Worm (Caenorhabditis elegans): ENCODE data around the gene K04B12.2.

Gene K04B12.2

DNA sequence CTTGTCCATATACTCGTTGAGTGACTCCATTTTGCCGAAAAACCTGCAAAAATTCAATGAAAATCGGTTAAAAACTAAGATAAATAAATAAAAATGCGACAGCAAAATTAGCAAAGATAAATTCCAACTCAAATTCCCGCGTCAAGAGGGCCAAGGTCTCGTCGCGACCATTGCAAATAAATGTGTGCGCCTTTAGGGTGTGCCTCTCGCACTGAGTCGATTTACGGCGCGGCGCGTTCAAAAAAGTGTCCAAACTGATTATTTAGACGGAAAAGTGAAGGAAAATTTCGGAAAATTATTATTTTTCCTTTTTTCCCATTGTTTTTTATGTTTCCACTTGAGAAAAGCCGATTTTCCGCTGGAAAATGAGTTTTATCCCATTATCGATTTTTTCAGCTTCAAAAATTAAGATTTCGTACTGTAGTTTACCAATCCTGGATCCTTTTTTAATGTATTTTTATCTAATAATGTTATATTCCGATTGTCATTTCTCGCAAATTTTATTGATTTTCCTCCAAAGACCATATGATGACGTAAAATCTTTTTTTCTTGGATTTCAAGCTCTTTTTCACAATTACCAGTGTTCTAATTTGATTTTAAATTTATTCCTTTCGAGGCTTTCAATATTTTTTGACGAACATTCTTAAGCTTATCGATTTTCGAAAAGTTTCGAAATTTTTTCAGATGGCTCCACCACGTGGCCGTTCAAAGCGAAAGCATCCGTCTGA is 47.6 kb downstream of the K04B12.2 start, which contains the start of the genes kbp-3 and nurf-1:
Gene kbp-3 (minus strand): TSS at position 43 of the 728 bp plus-strand sequence.
Gene nurf-1 (plus strand): TSS at position 678 of the 728 bp plus-strand sequence.
- peak; percentile 37 for TF ChIP-seq hlh-1 (tag; optimal IDR thresholded peaks at IDR 0.05)
- peak; percentile 21 for TF ChIP-seq sptf-1 (tag; optimal IDR thresholded peaks at IDR 0.05)
- TF ChIP-seq lin-32 (GFP tag; optimal IDR thresholded peaks at IDR 0.05), result no peak
- no peak for TF ChIP-seq bed-3 (GFP tag; optimal IDR thresholded peaks at IDR 0.05)
- TF ChIP-seq nhr-237 (tag; optimal IDR thresholded peaks at IDR 0.05), result peak; percentile 22
- no peak for TF ChIP-seq blmp-1 (tag; optimal IDR thresholded peaks at IDR 0.05)
- TF ChIP-seq unc-39 (tag; optimal IDR thresholded peaks at IDR 0.05), result no peak
- TF ChIP-seq unc-120 (tag; optimal IDR thresholded peaks at IDR 0.05; ENCODE audit: poor library complexity, severe bottlenecking), result peak; percentile 56
- TF ChIP-seq lsy-2 (tag; optimal IDR thresholded peaks at IDR 0.05), result peak; percentile 62
- peak; percentile 15 for TF ChIP-seq ceh-39 (tag; optimal IDR thresholded peaks at IDR 0.05)
- peak; percentile 32 for TF ChIP-seq pha-4 (tag; optimal IDR thresholded peaks at IDR 0.05)
- TF ChIP-seq drap-1 (GFP tag; optimal IDR thresholded peaks at IDR 0.05), result no peak
- TF ChIP-seq cnd-1 (tag; optimal IDR thresholded peaks at IDR 0.05), result peak; percentile 1
- TF ChIP-seq nhr-2 (tag; optimal IDR thresholded peaks at IDR 0.05), result no peak
- no peak for TF ChIP-seq ham-2 (GFP tag; optimal IDR thresholded peaks at IDR 0.05)
- peak; percentile 49 for TF ChIP-seq lin-13 (tag; optimal IDR thresholded peaks at IDR 0.05)
- TF ChIP-seq mls-2 (tag; optimal IDR thresholded peaks at IDR 0.05), result no peak
- TF ChIP-seq mep-1 (tag; optimal IDR thresholded peaks at IDR 0.05), result peak; percentile 79
- TF ChIP-seq elt-3 (tag; optimal IDR thresholded peaks at IDR 0.05), result no peak
- TF ChIP-seq tbx-8 (GFP tag; optimal IDR thresholded peaks at IDR 0.05), result no peak
- no peak for TF ChIP-seq elt-1 (tag; optimal IDR thresholded peaks at IDR 0.05; ENCODE audit: borderline replicate concordance, insufficient read depth)
- TF ChIP-seq unc-62 (GFP tag; optimal IDR thresholded peaks at IDR 0.05), result peak; percentile 18
- peak; percentile 57 for TF ChIP-seq ces-1 (GFP tag; optimal IDR thresholded peaks at IDR 0.05)
- TF ChIP-seq ztf-11 (tag; optimal IDR thresholded peaks at IDR 0.05), result no peak
- TF ChIP-seq flh-1 (GFP tag; optimal IDR thresholded peaks at IDR 0.05), result no peak

DNA sequence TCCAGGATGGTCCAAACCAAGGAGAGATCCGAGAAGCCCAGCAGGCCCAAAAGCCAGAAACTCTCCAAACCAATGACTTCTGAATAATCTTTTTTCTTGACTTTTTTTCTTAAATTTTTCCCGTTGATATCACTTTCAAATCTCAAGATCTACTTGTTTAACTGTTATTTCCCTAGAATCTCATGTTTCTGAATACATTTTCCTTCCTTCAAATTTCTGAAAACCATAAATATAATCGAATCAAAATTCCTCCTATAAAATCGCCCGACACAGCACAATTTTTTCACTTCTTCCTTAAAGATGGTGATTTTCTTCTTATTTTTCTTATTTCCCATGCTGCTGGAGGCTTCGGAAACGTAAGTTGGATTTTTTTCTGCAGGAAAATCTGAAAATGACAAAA is 49.6 kb downstream of the K04B12.2 start, which contains the start of gene F26H11.8:
Gene F26H11.8 (plus strand): TSS at position 301 of the 400 bp plus-strand sequence.
- no peak for TF ChIP-seq mep-1 (tag; optimal IDR thresholded peaks at IDR 0.05)
- no peak for TF ChIP-seq drap-1 (GFP tag; optimal IDR thresholded peaks at IDR 0.05)
- TF ChIP-seq mab-5 (tag; optimal IDR thresholded peaks at IDR 0.05), result no peak
- TF ChIP-seq nhr-28 (tag; optimal IDR thresholded peaks at IDR 0.05), result no peak
- no peak for TF ChIP-seq unc-62 (GFP tag; optimal IDR thresholded peaks at IDR 0.05)
- TF ChIP-seq ham-2 (GFP tag; optimal IDR thresholded peaks at IDR 0.05), result no peak
- no peak for TF ChIP-seq ceh-39 (tag; optimal IDR thresholded peaks at IDR 0.05)
- TF ChIP-seq nhr-76 (tag; optimal IDR thresholded peaks at IDR 0.05), result no peak
- no peak for TF ChIP-seq lsy-2 (tag; optimal IDR thresholded peaks at IDR 0.05)
- no peak for TF ChIP-seq unc-120 (tag; optimal IDR thresholded peaks at IDR 0.05; ENCODE audit: poor library complexity, severe bottlenecking)
- no peak for TF ChIP-seq cnd-1 (tag; optimal IDR thresholded peaks at IDR 0.05)
- no peak for TF ChIP-seq nhr-2 (tag; optimal IDR thresholded peaks at IDR 0.05)
- TF ChIP-seq snpc-4 (tag; optimal IDR thresholded peaks at IDR 0.05), result no peak
- no peak for TF ChIP-seq hlh-1 (tag; optimal IDR thresholded peaks at IDR 0.05)
- TF ChIP-seq tbx-8 (GFP tag; optimal IDR thresholded peaks at IDR 0.05), result no peak
